Fruit fly (Drosophila melanogaster): ENCODE results near the gene CG14624.

CG14624 gene

DNA sequence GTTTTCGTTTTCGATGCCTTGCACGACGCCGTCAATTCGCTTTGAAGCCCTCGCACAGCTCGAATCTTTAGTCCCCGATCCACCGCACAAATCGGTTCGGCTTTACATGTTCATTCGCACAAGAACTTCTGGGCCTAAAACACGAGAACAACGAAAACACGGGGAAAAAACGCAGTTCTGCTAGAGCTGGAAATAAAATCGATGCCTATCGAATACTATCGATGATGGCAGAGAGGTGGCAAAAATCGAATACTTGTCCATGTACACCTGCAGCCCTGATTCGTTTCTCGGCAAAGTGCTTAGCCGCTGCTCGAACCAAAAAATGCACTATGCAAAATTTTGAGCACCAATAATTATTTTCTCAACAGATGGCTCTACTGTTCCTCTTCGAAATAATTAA, 29.9 kb downstream of the CG14624 start, which contains the start of gene CG3638 (continued):
- TF ChIP-seq Chrac-16 (GFP tag; optimal IDR thresholded peaks at IDR 0.05) (peak; percentile 19), hbn (GFP tag; IDR thresholded peaks at IDR 0.05; ENCODE audit: partially characterized antibody) (peak; percentile 76), CG8359 (GFP tag; optimal IDR thresholded peaks at IDR 0.05; ENCODE audit: borderline replicate concordance) (no peak), Kr (GFP tag; optimal IDR thresholded peaks at IDR 0.05) (no peak), Lim3 (GFP tag; IDR thresholded peaks at IDR 0.05) (no peak), bowl (GFP tag; IDR thresholded peaks at IDR 0.05) (no peak), Dfd (GFP tag; optimal IDR thresholded peaks at IDR 0.05) (no peak), croc (GFP tag; conservative IDR thresholded peaks at IDR 0.05) (no peak), CG32532 (GFP tag; IDR thresholded peaks at IDR 0.05) (peak; percentile 58; the same call in 1 of the 2 replicates), CG17359 (tag; optimal IDR thresholded peaks at IDR 0.05) (no peak), lmd (GFP tag; IDR thresholded peaks at IDR 0.05) (no peak; the same call in 1 of the 2 replicates), Scr (GFP tag; IDR thresholded peaks at IDR 0.05; ENCODE audit: partially characterized antibody) (peak; percentile 67), eve (GFP tag; optimal IDR thresholded peaks at IDR 0.05) (no peak), dpn (GFP tag; optimal IDR thresholded peaks at IDR 0.05) (peak; percentile 51 to 55), sr (GFP tag; IDR thresholded peaks at IDR 0.05) (no peak), grau (tag; optimal IDR thresholded peaks at IDR 0.05) (peak; percentile 27), CG4282 (GFP tag; optimal IDR thresholded peaks at IDR 0.05) (no peak), CG8944 (GFP tag; optimal IDR thresholded peaks at IDR 0.05) (no peak), CG8765 (GFP tag; IDR thresholded peaks at IDR 0.05) (no peak), vvl (GFP tag; IDR thresholded peaks at IDR 0.05) (peak; percentile 49), so (GFP tag; IDR thresholded peaks at IDR 0.05) (no peak), knrl (GFP tag; IDR thresholded peaks at IDR 0.05; ENCODE audit: partially characterized antibody) (peak; percentile 76), slou (GFP tag; optimal IDR thresholded peaks at IDR 0.05) (no peak), bcd (GFP tag; optimal IDR thresholded peaks at IDR 0.05) (peak; percentile 17), amos (GFP tag; IDR thresholded peaks at IDR 0.05; ENCODE audit: partially characterized antibody) (peak; percentile 85), sens (GFP tag) (peak; percentile 81), E2f2 (GFP tag; IDR thresholded peaks at IDR 0.05) (peak; percentile 69), Med (GFP tag) (peak; percentile 90), CG2116 (GFP tag; optimal IDR thresholded peaks at IDR 0.05) (peak; percentile 94), B-H2 (GFP tag; optimal IDR thresholded peaks at IDR 0.05) (no peak), CG11723 (GFP tag; optimal IDR thresholded peaks at IDR 0.05) (no peak), HLH54F (GFP tag; optimal IDR thresholded peaks at IDR 0.05) (peak; percentile 11), CG17361 (GFP tag; IDR thresholded peaks at IDR 0.05) (no peak), cad (GFP tag; optimal IDR thresholded peaks at IDR 0.05) (no peak), br (optimal IDR thresholded peaks at IDR 0.05) (no peak), Elba2 (GFP tag; optimal IDR thresholded peaks at IDR 0.05) (no peak), Dref (GFP tag; IDR thresholded peaks at IDR 0.05) (peak; percentile 96), CG32767 (GFP tag; IDR thresholded peaks at IDR 0.05) (no peak), C15 (GFP tag; IDR thresholded peaks at IDR 0.05) (no peak), Oli (tag; optimal IDR thresholded peaks at IDR 0.05) (no peak), sug (tag; optimal IDR thresholded peaks at IDR 0.05) (peak; percentile 32), CG4328 (GFP tag; optimal IDR thresholded peaks at IDR 0.05) (no peak), Vsx1 (GFP tag; optimal IDR thresholded peaks at IDR 0.05) (no peak), Xrp1 (GFP tag; IDR thresholded peaks at IDR 0.05) (no peak), ssp (GFP tag; IDR thresholded peaks at IDR 0.05) (no peak), CG9932 (GFP tag; IDR thresholded peaks at IDR 0.05) (peak; percentile 67), corto (GFP tag; optimal IDR thresholded peaks at IDR 0.05) (no peak), CG30020 (tag; optimal IDR thresholded peaks at IDR 0.05) (peak; percentile 16), Dp (GFP tag; optimal IDR thresholded peaks at IDR 0.05) (peak; percentile 65), psq (GFP tag; optimal IDR thresholded peaks at IDR 0.05) (peak; percentile 40), ham (GFP tag; IDR thresholded peaks at IDR 0.05) (no peak), CG11560 (tag; IDR thresholded peaks at IDR 0.05) (peak; percentile 100), Aef1 (GFP tag; IDR thresholded peaks at IDR 0.05) (no peak)
